Worm (Caenorhabditis elegans): Measurements from ENCODE around the gene F52H3.11.
A peak's percentile ranks its signal among the peaks of the same experiment; 100 is the strongest.

Gene F52H3.11

DNA sequence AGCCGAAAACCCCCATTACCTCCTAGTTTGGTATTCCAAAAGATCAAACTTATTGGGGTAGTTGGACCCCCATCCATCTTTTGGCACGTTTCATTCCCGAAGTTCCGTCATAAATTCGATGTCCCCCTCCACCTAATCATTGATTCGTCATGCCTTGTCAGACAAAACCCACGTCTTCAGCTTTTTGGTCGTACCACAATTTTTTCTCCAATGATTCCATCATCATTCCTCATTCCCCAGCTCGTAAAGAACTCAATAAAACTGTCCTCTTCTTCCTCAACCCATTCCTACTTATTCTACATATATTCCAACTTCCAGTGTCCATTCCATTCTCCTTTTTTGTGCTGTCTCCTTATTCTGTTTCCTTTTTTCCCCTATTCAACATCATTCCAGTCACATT lies 3.6 kb upstream of the F52H3.11 start, which contains the start of gene flp-4:
Gene flp-4, plus strand, starts transcription at position 301 of the 400 bp plus-strand sequence.
- TF ChIP-seq ztf-11 (tag; optimal IDR thresholded peaks at IDR 0.05) (no peak), ceh-82 (tag; optimal IDR thresholded peaks at IDR 0.05) (no peak), pha-4 (tag; optimal IDR thresholded peaks at IDR 0.05) (no peak), nhr-12 (tag; optimal IDR thresholded peaks at IDR 0.05) (no peak), unc-62 (GFP tag; optimal IDR thresholded peaks at IDR 0.05) (no peak), nhr-237 (tag; optimal IDR thresholded peaks at IDR 0.05) (no peak), elt-3 (tag; optimal IDR thresholded peaks at IDR 0.05) (no peak), fkh-2 (tag; optimal IDR thresholded peaks at IDR 0.05) (no peak), nhr-43 (tag; optimal IDR thresholded peaks at IDR 0.05; ENCODE audit: poor library complexity, severe bottlenecking) (no peak), egl-27 (tag; optimal IDR thresholded peaks at IDR 0.05) (no peak), aly-2 (tag; optimal IDR thresholded peaks at IDR 0.05) (no peak), ceh-9 (tag; optimal IDR thresholded peaks at IDR 0.05) (no peak), lin-39 (tag; optimal IDR thresholded peaks at IDR 0.05) (no peak)

DNA sequence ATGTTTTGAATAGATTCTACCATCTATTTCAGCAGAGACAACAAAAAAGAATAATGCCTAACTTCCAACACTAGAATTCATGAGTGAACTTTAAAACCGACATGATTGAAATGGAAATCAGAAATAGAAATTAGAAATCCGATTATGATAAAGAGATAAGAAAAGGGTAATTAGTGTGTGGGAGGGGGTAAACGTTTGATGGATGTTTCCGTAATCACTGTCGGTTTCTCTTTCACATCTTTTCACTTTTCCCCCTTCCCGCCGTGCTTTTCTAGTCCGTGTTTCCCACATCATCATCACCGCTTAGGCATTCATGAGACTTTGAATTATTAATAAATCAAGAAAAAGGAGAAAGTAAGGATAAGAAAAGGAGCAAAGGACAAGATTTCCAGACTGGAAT lies 707 bp upstream of the F52H3.11 start:
- TF ChIP-seq mdl-1 (tag; optimal IDR thresholded peaks at IDR 0.05) (no peak), nhr-12 (tag; optimal IDR thresholded peaks at IDR 0.05) (no peak)

DNA sequence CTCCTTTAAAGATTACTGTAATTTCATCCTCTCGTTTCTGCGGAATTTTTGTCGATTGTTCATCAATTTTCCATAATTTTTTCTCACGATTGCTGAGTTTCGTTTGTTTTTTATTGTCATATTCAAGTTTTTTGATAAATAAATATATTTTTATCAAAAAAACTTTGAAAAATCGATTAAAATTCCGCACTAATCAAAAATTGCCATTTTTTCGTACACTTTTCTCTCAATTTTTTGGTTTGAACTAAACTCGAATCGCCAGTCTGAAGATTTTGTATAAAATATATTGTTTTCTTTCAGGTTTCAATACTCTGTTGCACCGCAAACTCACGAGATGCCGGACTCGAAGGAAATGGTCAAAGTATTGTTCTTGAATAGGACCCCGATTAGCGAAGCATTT lies 4.1 kb downstream of the F52H3.11 start, which contains the start of gene ogr-2:
Gene ogr-2, plus strand, starts transcription at position 301 of the 400 bp plus-strand sequence.
- no peak for TF ChIP-seq ceh-82 (tag; optimal IDR thresholded peaks at IDR 0.05)
- TF ChIP-seq zag-1 (tag; optimal IDR thresholded peaks at IDR 0.05) = no peak

DNA sequence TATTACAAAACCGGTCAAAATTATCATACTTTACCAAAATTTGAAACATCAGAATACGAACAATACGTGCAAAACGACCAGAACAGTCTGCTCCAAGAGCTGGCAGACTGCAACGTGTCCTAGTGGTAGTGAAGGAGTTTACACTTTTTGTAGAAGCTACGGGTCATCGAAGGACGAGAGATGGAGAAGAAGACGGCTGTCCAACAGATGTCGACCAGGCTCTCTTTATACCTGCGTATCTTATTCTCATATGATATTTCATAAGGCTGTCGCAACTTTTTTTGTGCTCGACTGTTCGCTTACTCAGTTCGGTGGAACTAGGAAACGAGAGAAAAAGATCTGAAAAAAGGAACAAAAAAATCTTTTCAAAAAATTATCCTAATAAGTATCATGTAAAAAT lies 5.2 kb downstream of the F52H3.11 start, which contains the start of gene let-268:
Gene let-268, minus strand, starts transcription at position 182 of the 400 bp plus-strand sequence.
- TF ChIP-seq nfya-1 (tag; optimal IDR thresholded peaks at IDR 0.05; ENCODE audit: insufficient read depth) (peak; percentile 2), elt-2 (tag; optimal IDR thresholded peaks at IDR 0.05) (no peak)

DNA sequence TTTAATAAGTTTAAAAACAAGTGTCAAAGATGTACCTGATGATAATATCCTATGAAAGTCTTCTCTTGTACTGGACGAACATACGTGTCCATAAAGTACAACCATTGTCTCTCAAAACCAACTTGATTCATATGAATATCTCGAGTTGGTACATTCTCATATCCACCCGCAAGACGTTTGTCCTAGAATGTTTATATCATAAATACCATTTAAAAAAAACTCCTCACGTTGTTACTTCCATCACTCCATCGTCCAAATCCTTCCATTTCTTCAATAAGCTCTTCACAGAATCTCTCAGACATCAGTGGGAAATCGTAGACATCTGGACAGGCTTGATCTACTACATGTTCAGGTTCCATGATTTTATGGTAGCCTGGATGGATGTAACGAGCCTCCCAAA lies 9.5 kb downstream of the F52H3.11 start:
- TF ChIP-seq nhr-25 (tag; optimal IDR thresholded peaks at IDR 0.05) (no peak), pqm-1 (tag; optimal IDR thresholded peaks at IDR 0.05) (no peak), nhr-12 (tag; optimal IDR thresholded peaks at IDR 0.05) (no peak), egl-5 (tag; optimal IDR thresholded peaks at IDR 0.05) (no peak), nhr-77 (tag; optimal IDR thresholded peaks at IDR 0.05) (no peak), sea-2 (GFP tag; optimal IDR thresholded peaks at IDR 0.05) (no peak), nhr-11 (tag; optimal IDR thresholded peaks at IDR 0.05) (no peak), lin-15B (tag; optimal IDR thresholded peaks at IDR 0.05) (no peak), R02D3.7 (tag; optimal IDR thresholded peaks at IDR 0.05) (no peak), fkh-10 (GFP tag; optimal IDR thresholded peaks at IDR 0.05) (no peak), ZK546.5 (tag; optimal IDR thresholded peaks at IDR 0.05) (no peak), nhr-67 (tag; optimal IDR thresholded peaks at IDR 0.05) (no peak), ztf-4 (tag; optimal IDR thresholded peaks at IDR 0.05) (no peak), aly-2 (tag; optimal IDR thresholded peaks at IDR 0.05) (no peak), nhr-43 (tag; optimal IDR thresholded peaks at IDR 0.05; ENCODE audit: poor library complexity, severe bottlenecking) (no peak), elt-3 (tag; optimal IDR thresholded peaks at IDR 0.05) (no peak), elt-2 (tag; optimal IDR thresholded peaks at IDR 0.05) (no peak)

DNA sequence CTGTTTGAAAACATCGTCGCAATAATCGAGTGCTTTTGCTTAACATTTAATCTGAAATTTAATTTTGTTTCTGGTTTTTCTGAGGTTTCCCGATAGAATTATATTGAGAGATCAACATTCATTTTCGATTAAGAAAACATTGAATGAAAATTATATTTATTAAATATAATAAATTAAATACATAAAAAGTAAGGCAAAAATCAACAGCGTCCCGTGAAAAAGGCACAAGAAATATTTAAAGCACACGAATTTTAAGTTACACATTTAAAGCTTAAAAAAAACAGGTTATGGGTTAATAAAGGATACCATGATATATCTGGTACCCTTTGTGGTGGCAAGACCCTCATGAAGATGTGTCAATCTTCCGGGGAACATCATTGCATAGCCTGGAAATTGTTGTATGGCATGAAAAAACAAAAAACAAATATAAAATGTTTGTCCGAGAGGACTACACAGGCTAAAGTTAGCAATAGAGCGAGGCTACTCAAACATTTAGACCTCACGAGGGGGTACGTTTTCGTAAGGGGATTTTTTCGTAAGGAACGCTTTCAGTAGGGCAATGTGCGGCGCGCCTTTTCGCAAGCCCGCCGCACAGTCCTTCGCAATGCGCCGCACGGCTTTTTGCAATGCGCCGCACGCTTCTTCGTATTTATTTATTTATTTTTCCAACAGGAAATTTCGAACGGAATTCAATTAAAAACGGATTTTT lies 11.6 kb downstream of the F52H3.11 start, which contains the start of gene mtcu-2:
Gene mtcu-2, minus strand, starts transcription at position 51 of the 709 bp plus-strand sequence.
- TF ChIP-seq pha-4 (tag; optimal IDR thresholded peaks at IDR 0.05) (peak; percentile 80), nhr-11 (tag; optimal IDR thresholded peaks at IDR 0.05) (peak; percentile 73), pqm-1 (tag; optimal IDR thresholded peaks at IDR 0.05) (peak; percentile 46), jun-1 (tag; optimal IDR thresholded peaks at IDR 0.05) (peak; percentile 60), ceh-28 (tag; optimal IDR thresholded peaks at IDR 0.05) (peak; percentile 65), nhr-23 (tag; optimal IDR thresholded peaks at IDR 0.05) (peak; percentile 82), tbx-2 (tag; optimal IDR thresholded peaks at IDR 0.05) (peak; percentile 40), nhr-43 (tag; optimal IDR thresholded peaks at IDR 0.05; ENCODE audit: poor library complexity, severe bottlenecking) (peak; percentile 80), nhr-25 (tag; optimal IDR thresholded peaks at IDR 0.05) (peak; percentile 57), R02D3.7 (tag; optimal IDR thresholded peaks at IDR 0.05) (peak; percentile 69), elt-2 (tag; optimal IDR thresholded peaks at IDR 0.05) (peak; percentile 34), egl-5 (tag; optimal IDR thresholded peaks at IDR 0.05) (peak; percentile 18), nfya-1 (tag; optimal IDR thresholded peaks at IDR 0.05; ENCODE audit: insufficient read depth) (peak; percentile 74), lsy-12 (tag; optimal IDR thresholded peaks at IDR 0.05) (peak; percentile 75), lin-39 (tag; optimal IDR thresholded peaks at IDR 0.05) (peak; percentile 33), snpc-4 (tag; optimal IDR thresholded peaks at IDR 0.05) (peak; percentile 41), lin-15B (tag; optimal IDR thresholded peaks at IDR 0.05) (peak; percentile 92), skn-1 (tag; optimal IDR thresholded peaks at IDR 0.05) (peak; percentile 53)
